Worm (Caenorhabditis elegans): ENCODE data around the gene C45E5.1.

ce11 chrIV:5723659-5724058 lies 20.5 kb upstream of the C45E5.1 start:
- no peak for TF ChIP-seq flt-1 (GFP tag; IDR thresholded peaks at IDR 0.05)
- TF ChIP-seq med-1 (GFP tag; optimal IDR thresholded peaks at IDR 0.05; ENCODE audit: insufficient read depth) = no peak
- no peak for TF ChIP-seq cog-1 (tag; optimal IDR thresholded peaks at IDR 0.05)
- TF ChIP-seq tab-1 (GFP tag; IDR thresholded peaks at IDR 0.05) = no peak
- no peak for TF ChIP-seq ztf-29 (GFP tag; IDR thresholded peaks at IDR 0.05)
- no peak for TF ChIP-seq klf-2 (GFP tag; conservative IDR thresholded peaks at IDR 0.05)
- no peak for TF ChIP-seq ref-1 (GFP tag; conservative IDR thresholded peaks at IDR 0.05)
